Fruit fly (Drosophila melanogaster): Measurements from ENCODE around the gene tin.

tin gene

DNA sequence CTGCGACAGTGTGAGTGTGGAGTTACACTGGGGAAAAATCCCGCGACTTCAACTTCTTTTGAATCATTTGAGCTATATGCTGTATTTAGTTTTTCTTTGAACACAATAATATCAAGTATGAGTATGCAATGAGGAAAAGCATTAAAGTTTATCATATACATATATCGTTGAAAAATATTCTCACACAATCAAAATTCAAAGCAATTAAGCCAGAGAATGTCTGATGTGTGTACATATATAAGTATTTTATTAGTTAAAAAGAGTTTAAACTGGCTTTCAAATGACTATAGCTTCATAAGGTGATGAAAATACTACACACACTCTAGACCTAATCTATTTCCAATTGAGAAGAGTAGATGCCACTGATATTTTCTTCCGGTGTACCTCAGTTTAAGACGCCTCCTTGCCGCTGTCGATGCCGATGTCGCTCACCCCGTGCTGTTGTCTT, 42.0 kb upstream of the tin start (continued):
- no peak for TF ChIP-seq CG4282 (GFP tag; optimal IDR thresholded peaks at IDR 0.05)
- peak; percentile 26 for TF ChIP-seq CG18619 (GFP tag; optimal IDR thresholded peaks at IDR 0.05)
- no peak for TF ChIP-seq CG4730 (GFP tag; IDR thresholded peaks at IDR 0.05)
- TF ChIP-seq PHDP (tag; optimal IDR thresholded peaks at IDR 0.05), result peak; percentile 32
- peak; percentile 75 for TF ChIP-seq tio (GFP tag; optimal IDR thresholded peaks at IDR 0.05)
- peak; percentile 34 for TF ChIP-seq Mad (GFP tag; optimal IDR thresholded peaks at IDR 0.05)
- peak; percentile 41 for TF ChIP-seq ewg (GFP tag; optimal IDR thresholded peaks at IDR 0.05)
- TF ChIP-seq HHEX (GFP tag; optimal IDR thresholded peaks at IDR 0.05), result peak; percentile 5
- peak; percentile 76 for TF ChIP-seq CG15696 (tag; optimal IDR thresholded peaks at IDR 0.05)
- 0 out of 2 replicates have a peak, but pooled peaks have one; percentile 20 for TF ChIP-seq Nf-YA (GFP tag; IDR thresholded peaks at IDR 0.05)
- no peak for TF ChIP-seq CG14860 (GFP tag; IDR thresholded peaks at IDR 0.05; ENCODE audit: partially characterized antibody)
- TF ChIP-seq CG2712 (tag; optimal IDR thresholded peaks at IDR 0.05), result peak; percentile 78
- TF ChIP-seq mam (GFP tag; optimal IDR thresholded peaks at IDR 0.05), result peak; percentile 0
- peak; percentile 33 for TF ChIP-seq CG15073 (GFP tag; optimal IDR thresholded peaks at IDR 0.05)
- peak in 1 of 3 experiments; percentile 6 for TF ChIP-seq Stat92E (GFP tag; optimal IDR thresholded peaks at IDR 0.05)
- peak; percentile 34 for TF ChIP-seq bcd (GFP tag; optimal IDR thresholded peaks at IDR 0.05)
- TF ChIP-seq Hr3 (GFP tag; optimal IDR thresholded peaks at IDR 0.05), result peak; percentile 65
- peak; percentile 31 for TF ChIP-seq CG12942 (GFP tag; optimal IDR thresholded peaks at IDR 0.05)
- peak; percentile 43 for TF ChIP-seq nerfin-1 (tag; optimal IDR thresholded peaks at IDR 0.05)
- peak; percentile 18 for TF ChIP-seq CG8359 (GFP tag; optimal IDR thresholded peaks at IDR 0.05; ENCODE audit: borderline replicate concordance)
- peak; percentile 60 for TF ChIP-seq D19A (tag; optimal IDR thresholded peaks at IDR 0.05)
- peak; percentile 59 for TF ChIP-seq Xbp1 (GFP tag; optimal IDR thresholded peaks at IDR 0.05)
- no peak for TF ChIP-seq CG11695 (GFP tag; IDR thresholded peaks at IDR 0.05)
- TF ChIP-seq CG3407 (GFP tag; optimal IDR thresholded peaks at IDR 0.05), result peak; percentile 37
- no peak for TF ChIP-seq lbe (GFP tag; optimal IDR thresholded peaks at IDR 0.05)
- peak; percentile 11; the same call in 1 of the 2 replicates for TF ChIP-seq esg (GFP tag; conservative IDR thresholded peaks at IDR 0.05)
- no peak for TF ChIP-seq Dref (GFP tag; IDR thresholded peaks at IDR 0.05)
- TF ChIP-seq CG4424 (GFP tag; optimal IDR thresholded peaks at IDR 0.05), result peak; percentile 70
- TF ChIP-seq Elba2 (GFP tag; optimal IDR thresholded peaks at IDR 0.05), result no peak
- peak; percentile 5 for TF ChIP-seq CG10654 (GFP tag; optimal IDR thresholded peaks at IDR 0.05)
- peak; percentile 72 for TF ChIP-seq CG8924 (tag; optimal IDR thresholded peaks at IDR 0.05)
- peak; percentile 3 for TF ChIP-seq Vsx1 (GFP tag; optimal IDR thresholded peaks at IDR 0.05)
- peak; percentile 1 for TF ChIP-seq pnt (GFP tag; optimal IDR thresholded peaks at IDR 0.05)
- TF ChIP-seq Doc3 (GFP tag; IDR thresholded peaks at IDR 0.05; ENCODE audit: partially characterized antibody), result no peak
- peak; percentile 23 for TF ChIP-seq CG2120 (GFP tag; optimal IDR thresholded peaks at IDR 0.05)
- TF ChIP-seq CrebB (tag; optimal IDR thresholded peaks at IDR 0.05), result peak; percentile 2
- TF ChIP-seq dm (GFP tag; optimal IDR thresholded peaks at IDR 0.05), result no peak
- peak; percentile 10 for TF ChIP-seq ems (GFP tag; optimal IDR thresholded peaks at IDR 0.05)
- peak; percentile 47; the same call in 1 of the 2 replicates for TF ChIP-seq onecut (GFP tag; IDR thresholded peaks at IDR 0.05)
- no peak for TF ChIP-seq pum (GFP tag; optimal IDR thresholded peaks at IDR 0.05)
- no peak for TF ChIP-seq ftz-f1 (GFP tag; optimal IDR thresholded peaks at IDR 0.05)
- TF ChIP-seq Deaf1 (tag; optimal IDR thresholded peaks at IDR 0.05), result peak; percentile 15
- peak; percentile 94 for TF ChIP-seq sens (GFP tag)
- peak; percentile 50 for TF ChIP-seq cato (GFP tag; optimal IDR thresholded peaks at IDR 0.05; ENCODE audit: borderline replicate concordance)
- no peak for TF ChIP-seq ERR (GFP tag; optimal IDR thresholded peaks at IDR 0.05)
- peak; percentile 25; the same call in 1 of the 2 replicates for TF ChIP-seq Drgx (GFP tag; IDR thresholded peaks at IDR 0.05)
- peak in 1 of 2 experiments; percentile 72 for TF ChIP-seq chif (GFP tag; optimal IDR thresholded peaks at IDR 0.05)
- peak; percentile 88 for TF ChIP-seq dmrt11E (tag; optimal IDR thresholded peaks at IDR 0.05)
- peak; percentile 17 for TF ChIP-seq oc (tag; optimal IDR thresholded peaks at IDR 0.05)
- peak; percentile 72 for TF ChIP-seq phol (tag; optimal IDR thresholded peaks at IDR 0.05)

All from whole organism, embryonic.